Fruit fly (Drosophila melanogaster) whole organism, embryonic: ENCODE data around the gene Ten-m.

Source experiments
- BtbVII ChIP-seq: fragments of 200-800 bp; sonication (Bioruptor generic); optimal IDR thresholded peaks from 3 replicates; lab custom pipeline; 2017; ENCODE audit warnings: missing biosample characterization, mild to moderate bottlenecking, missing genetic modification characterization
- CG10654 ChIP-seq: fragments of 200-800 bp; sonication (Bioruptor generic); optimal IDR thresholded peaks from 2 replicates; lab custom pipeline; 2016; ENCODE audit warnings: missing biosample characterization, missing genetic modification characterization
- CG10959 ChIP-seq: fragments of 200-800 bp; sonication (Bioruptor generic); IDR thresholded peaks from 2 replicates; pipeline ENCODE4 v1.3.6; 2022; ENCODE audit warnings: missing biosample characterization, missing genetic modification characterization
- CG11456 ChIP-seq: fragments of 200-800 bp; sonication (Bioruptor generic); IDR thresholded peaks from 3 replicates; pipeline ENCODE4 v1.3.6; 2022; ENCODE audit warnings: missing biosample characterization, missing genetic modification characterization
- CG1233 ChIP-seq: fragments of 200-800 bp; sonication (Bioruptor generic); optimal IDR thresholded peaks from 4 replicates; lab custom pipeline; 2018; ENCODE audit warnings: missing biosample characterization, mild to moderate bottlenecking, missing genetic modification characterization
- CG14050 ChIP-seq: fragments of 200-800 bp; sonication (Bioruptor generic); IDR thresholded peaks from 3 replicates; pipeline ENCODE4 v1.3.6; 2022; ENCODE audit warnings: missing biosample characterization, missing genetic modification characterization
- CG15479 ChIP-seq: fragments of 200-800 bp; sonication (Bioruptor generic); optimal IDR thresholded peaks from 3 replicates; lab custom pipeline; 2019; ENCODE audit warnings: missing biosample characterization, mild to moderate bottlenecking, missing genetic modification characterization, moderate library complexity
- CG17612 ChIP-seq: fragments of 200-800 bp; sonication (Bioruptor generic); IDR thresholded peaks from 2 replicates; pipeline ENCODE4 v1.3.6; 2022; ENCODE audit warnings: missing biosample characterization, missing genetic modification characterization
- CG17829 ChIP-seq: fragments of 200-800 bp; optimal IDR thresholded peaks from 2 replicates; lab custom pipeline; 2019; ENCODE audit warnings: missing biosample characterization, mild to moderate bottlenecking, missing genetic modification characterization, moderate library complexity
- CG2199 ChIP-seq: fragments of 200-800 bp; sonication (Bioruptor generic); IDR thresholded peaks from 3 replicates; pipeline ENCODE4 v1.3.6; 2022; ENCODE audit warnings: missing biosample characterization, missing genetic modification characterization
- CG30403 ChIP-seq: fragments of 200-800 bp; sonication (Bioruptor generic); optimal IDR thresholded peaks from 3 replicates; lab custom pipeline; 2016; ENCODE audit warnings: missing biosample characterization, missing genetic modification characterization
- CG3065 ChIP-seq: fragments of 200-800 bp; sonication (Bioruptor generic); optimal IDR thresholded peaks from 2 replicates; lab custom pipeline; 2016; ENCODE audit warnings: missing biosample characterization, missing genetic modification characterization
- CG31365 ChIP-seq: fragments of 200-800 bp; sonication (Bioruptor generic); optimal IDR thresholded peaks from 2 replicates; lab custom pipeline; 2018; ENCODE audit warnings: missing biosample characterization, mild to moderate bottlenecking, missing genetic modification characterization
- CG4424 ChIP-seq: fragments of 200-800 bp; sonication (Bioruptor generic); optimal IDR thresholded peaks from 3 replicates; lab custom pipeline; 2016; ENCODE audit warnings: missing biosample characterization, missing genetic modification characterization
- CG5245 ChIP-seq: fragments of 200-800 bp; sonication (Bioruptor generic); optimal IDR thresholded peaks from 3 replicates; lab custom pipeline; 2016; ENCODE audit warnings: missing biosample characterization, missing genetic modification characterization
- CG6683 ChIP-seq: fragments of 200-800 bp; sonication (Bioruptor generic); optimal IDR thresholded peaks from 2 replicates; lab custom pipeline; 2017; ENCODE audit warnings: missing biosample characterization, mild to moderate bottlenecking, missing genetic modification characterization, missing genetic modification reagents
- CG6689 ChIP-seq: fragments of 200-800 bp; sonication (Bioruptor generic); IDR thresholded peaks from 2 replicates; pipeline ENCODE4 v1.3.6; 2022; ENCODE audit warnings: missing biosample characterization, missing genetic modification characterization
- CG7372 ChIP-seq: fragments of 200-800 bp; sonication (Bioruptor generic); IDR thresholded peaks from 2 replicates; pipeline ENCODE4 v1.3.6; 2022; ENCODE audit warnings: missing biosample characterization, missing genetic modification characterization
- CG7556 ChIP-seq: fragments of 200-800 bp; sonication (Bioruptor generic); optimal IDR thresholded peaks from 2 replicates; lab custom pipeline; 2017; ENCODE audit warnings: missing biosample characterization, mild to moderate bottlenecking, missing genetic modification characterization
- CG7839 ChIP-seq: fragments of 200-800 bp; sonication (Bioruptor generic); optimal IDR thresholded peaks from 3 replicates; lab custom pipeline; 2018; ENCODE audit warnings: missing biosample characterization, mild to moderate bottlenecking, missing genetic modification characterization, moderate library complexity
- CG7963 ChIP-seq: fragments of 200-800 bp; sonication (Bioruptor generic); IDR thresholded peaks from 3 replicates; pipeline ENCODE4 v1.3.6; 2022; ENCODE audit warnings: missing biosample characterization, missing genetic modification characterization; ENCODE audit not compliant: partially characterized antibody
- CG8281 ChIP-seq: fragments of 200-800 bp; sonication (Bioruptor generic); optimal IDR thresholded peaks from 2 replicates; lab custom pipeline; 2018; ENCODE audit warnings: missing biosample characterization, mild to moderate bottlenecking, missing genetic modification characterization, moderate library complexity
- Camta ChIP-seq: fragments of 200-800 bp; sonication (Bioruptor generic); optimal IDR thresholded peaks from 2 replicates; lab custom pipeline; 2016; ENCODE audit warnings: missing biosample characterization, missing genetic modification characterization
- Doc2 ChIP-seq: fragments of 200-800 bp; sonication (Bioruptor generic); IDR thresholded peaks from 2 replicates; pipeline ENCODE4 v1.3.6; 2022; ENCODE audit warnings: missing biosample characterization, missing genetic modification characterization
- HLH54F ChIP-seq: fragments of 200-800 bp; sonication (Bioruptor generic); optimal IDR thresholded peaks from 3 replicates; lab custom pipeline; 2016; ENCODE audit warnings: missing biosample characterization, missing genetic modification characterization
- Hr3 ChIP-seq: fragments of 200-800 bp; sonication (Bioruptor generic); optimal IDR thresholded peaks from 3 replicates; lab custom pipeline; 2016; ENCODE audit warnings: missing biosample characterization, missing genetic modification characterization
- Hr39 ChIP-seq: fragments of >200 bp; optimal IDR thresholded peaks from 2 replicates; lab custom pipeline; 2017
- Jarid2 ChIP-seq: fragments of 200-800 bp; sonication (Bioruptor generic); optimal IDR thresholded peaks from 3 replicates; lab custom pipeline; 2017; ENCODE audit warnings: mild to moderate bottlenecking, missing biosample characterization, missing genetic modification reagents, missing genetic modification characterization
- Max ChIP-seq: fragments of 200-800 bp; sonication (Bioruptor generic); optimal IDR thresholded peaks from 2 replicates; lab custom pipeline; 2016; ENCODE audit warnings: missing biosample characterization, mild to moderate bottlenecking, missing genetic modification characterization
- Nf-YB ChIP-seq: fragments of 200-800 bp; sonication (Bioruptor generic); optimal IDR thresholded peaks from 3 replicates; lab custom pipeline; 2019; ENCODE audit warnings: missing biosample characterization, mild to moderate bottlenecking, missing genetic modification characterization, moderate library complexity
- Oaz ChIP-seq: fragments of 200-800 bp; sonication (Bioruptor generic); IDR thresholded peaks from 2 replicates; pipeline ENCODE4 v1.3.6; 2022; ENCODE audit warnings: missing biosample characterization, missing genetic modification characterization
- Pdp1 ChIP-seq, 2 experiments: fragments of 200-800 bp; sonication (Bioruptor generic); optimal IDR thresholded peaks; 3 replicates each; lab custom pipeline; 2016; ENCODE audit warnings: missing biosample characterization in 2 of 2, missing genetic modification characterization in 2 of 2, mild to moderate bottlenecking in 1 of 2, moderate library complexity in 1 of 2
- Sry-β ChIP-seq: fragments of 200-800 bp; sonication (Bioruptor generic); optimal IDR thresholded peaks from 2 replicates; lab custom pipeline; 2018; ENCODE audit warnings: missing biosample characterization, mild to moderate bottlenecking, missing genetic modification characterization, moderate library complexity
- Tbp ChIP-seq: fragments of >200 bp; optimal IDR thresholded peaks from 2 replicates; lab custom pipeline; 2018; ENCODE audit warnings: missing biosample characterization, missing genetic modification characterization
- Usf ChIP-seq: fragments of 200-800 bp; sonication (Bioruptor generic); optimal IDR thresholded peaks from 2 replicates; lab custom pipeline; 2017; ENCODE audit warnings: missing genotype, missing biosample characterization, missing genetic modification characterization
- al ChIP-seq: fragments of 200-800 bp; sonication (Bioruptor generic); IDR thresholded peaks from 2 replicates; pipeline ENCODE4 v1.3.6; 2022; ENCODE audit warnings: missing biosample characterization, missing genetic modification characterization
- btn ChIP-seq: fragments of 200-800 bp; sonication (Bioruptor generic); optimal IDR thresholded peaks from 2 replicates; lab custom pipeline; 2016; ENCODE audit warnings: missing biosample characterization, missing genetic modification characterization
- fd102C ChIP-seq: fragments of 200-800 bp; sonication (Bioruptor generic); optimal IDR thresholded peaks from 2 replicates; lab custom pipeline; 2018; ENCODE audit warnings: missing biosample characterization, mild to moderate bottlenecking, missing genetic modification characterization, moderate library complexity
- jigr1 ChIP-seq: fragments of 200-800 bp; sonication (Bioruptor generic); IDR thresholded peaks from 3 replicates; pipeline ENCODE4 v1.3.6; 2022; ENCODE audit warnings: missing biosample characterization, missing genetic modification characterization
- kay ChIP-seq: fragments of 200-800 bp; sonication (Bioruptor generic); optimal IDR thresholded peaks from 2 replicates; lab custom pipeline; 2016; ENCODE audit warnings: missing biosample characterization, missing genetic modification characterization
- lbe ChIP-seq: fragments of 200-800 bp; sonication (Bioruptor generic); optimal IDR thresholded peaks from 2 replicates; lab custom pipeline; 2016; ENCODE audit warnings: missing biosample characterization, mild to moderate bottlenecking, missing genetic modification characterization
- lola ChIP-seq, 3 experiments: fragments of >200 bp in 2 of 3; fragments of 200-800 bp in 1 of 3; sonication (Bioruptor generic) in 1 of 3; optimal IDR thresholded peaks; 2 replicates each; lab custom pipeline; 2017 to 2019; ENCODE audit warnings: missing biosample characterization in 3 of 3, missing genetic modification characterization in 3 of 3, mild to moderate bottlenecking in 1 of 3, moderate library complexity in 1 of 3
- mirr ChIP-seq: fragments of 200-800 bp; sonication (Bioruptor generic); optimal IDR thresholded peaks from 3 replicates; lab custom pipeline; 2018; ENCODE audit warnings: missing biosample characterization, mild to moderate bottlenecking, missing genetic modification characterization
- nau ChIP-seq: fragments of 200-800 bp; sonication (Bioruptor generic); optimal IDR thresholded peaks from 3 replicates; lab custom pipeline; 2017; ENCODE audit warnings: missing biosample characterization, mild to moderate bottlenecking, missing genetic modification characterization, missing genetic modification reagents
- nom ChIP-seq: fragments of 200-800 bp; sonication (Bioruptor generic); optimal IDR thresholded peaks from 2 replicates; lab custom pipeline; 2017; ENCODE audit warnings: missing biosample characterization, missing genetic modification characterization, mild to moderate bottlenecking, moderate library complexity, missing genetic modification reagents
- row ChIP-seq: fragments of 200-800 bp; sonication (Bioruptor generic); IDR thresholded peaks from 3 replicates; pipeline ENCODE4 v1.3.6; 2022; ENCODE audit warnings: missing biosample characterization, missing genetic modification characterization
- schlank ChIP-seq: fragments of 200-800 bp; sonication (Bioruptor generic); optimal IDR thresholded peaks from 2 replicates; lab custom pipeline; 2018; ENCODE audit warnings: missing biosample characterization, mild to moderate bottlenecking, missing genetic modification characterization
- sna ChIP-seq: fragments of 200-800 bp; sonication (Bioruptor generic); IDR thresholded peaks from 2 replicates; pipeline ENCODE4 v1.3.6; 2022; ENCODE audit warnings: missing biosample characterization, missing genetic modification characterization; ENCODE audit not compliant: partially characterized antibody
- stc ChIP-seq: fragments of 200-800 bp; sonication (Bioruptor generic); IDR thresholded peaks from 2 replicates; pipeline ENCODE4 v1.3.6; 2022; ENCODE audit warnings: missing biosample characterization, missing genetic modification characterization
- tll ChIP-seq, 2 experiments: fragments of 200-800 bp in 1 of 2; fragments of >200 bp in 1 of 2; sonication (Bioruptor generic) in 1 of 2; optimal IDR thresholded peaks; 2 replicates each; lab custom pipeline; 2017 to 2019; ENCODE audit warnings: missing biosample characterization in 2 of 2, missing genetic modification characterization in 2 of 2, mild to moderate bottlenecking in 1 of 2, moderate library complexity in 1 of 2
- twi ChIP-seq: fragments of 200-800 bp; optimal IDR thresholded peaks from 2 replicates; lab custom pipeline; 2019; ENCODE audit warnings: missing biosample characterization, mild to moderate bottlenecking, missing genetic modification characterization, moderate library complexity

Ten-m gene

dm6 chr3L:22276614-22277013 is 131.0 kb downstream of the Ten-m start (continued):
- no peak for TF ChIP-seq lbe (GFP tag; lab: Kevin White, UChicago)
- TF ChIP-seq CG3065 (GFP tag; lab: Kevin White, UChicago): no peak
- no peak for TF ChIP-seq lola (GFP tag; optimal IDR thresholded peaks at IDR 0.05; lab: Kevin White, UChicago)
- TF ChIP-seq Sry-β (GFP tag; lab: Kevin White, UChicago): no peak
- TF ChIP-seq Usf (GFP tag; lab: Kevin White, UChicago): no peak
- TF ChIP-seq CG11456 (GFP tag; lab: Robert Waterston, UW): 0 out of 3 replicates have a peak, but pooled peaks have one; percentile 10
- no peak for TF ChIP-seq kay
- no peak for TF ChIP-seq Hr39 (lab: Kevin White, UChicago)
- TF ChIP-seq CG5245: no peak
- TF ChIP-seq al: peak; percentile 71
- no peak for TF ChIP-seq tll (GFP tag; optimal IDR thresholded peaks at IDR 0.05; lab: Kevin White, UChicago)
- peak; percentile 37; the same call in 1 of the 2 replicates for TF ChIP-seq CG6689 (GFP tag; lab: Robert Waterston, UW)
- TF ChIP-seq HLH54F (GFP tag; lab: Kevin White, UChicago): peak; percentile 29
- TF ChIP-seq nau: no peak
- no peak for TF ChIP-seq twi (tag; lab: Kevin White, UChicago)
- no peak for TF ChIP-seq CG17829 (tag; lab: Kevin White, UChicago)
- no peak for TF ChIP-seq CG1233 (GFP tag; lab: Kevin White, UChicago)
- TF ChIP-seq stc: peak; percentile 57; the same call in 1 of the 2 replicates
- no peak for TF ChIP-seq CG2199
- no peak for TF ChIP-seq CG7963 (GFP tag; lab: Robert Waterston, UW)
- TF ChIP-seq Max (GFP tag; lab: Kevin White, UChicago): no peak
- no peak for TF ChIP-seq CG6683 (GFP tag; lab: Kevin White, UChicago)
- TF ChIP-seq jigr1 (GFP tag; lab: Robert Waterston, UW): no peak
- TF ChIP-seq CG15479: no peak
- TF ChIP-seq CG7372 (GFP tag; lab: Robert Waterston, UW): peak; percentile 17; the same call in 1 of the 2 replicates
- TF ChIP-seq CG14050 (GFP tag; lab: Robert Waterston, UW): peak; percentile 23; the same call in 1 of the 3 replicates
- no peak for TF ChIP-seq CG30403
- no peak for TF ChIP-seq btn (GFP tag; lab: Kevin White, UChicago)
- no peak for TF ChIP-seq CG8281 (tag; lab: Kevin White, UChicago)
- peak; percentile 27 for TF ChIP-seq CG7839
- no peak for TF ChIP-seq Nf-YB (GFP tag; lab: Kevin White, UChicago)
- no peak for TF ChIP-seq Oaz
- no peak for TF ChIP-seq fd102C (GFP tag; lab: Kevin White, UChicago)
- no peak for TF ChIP-seq Hr3 (GFP tag; lab: Kevin White, UChicago)
- no peak for TF ChIP-seq CG10959 (GFP tag; lab: Robert Waterston, UW)
- no peak for TF ChIP-seq CG31365 (tag; lab: Kevin White, UChicago)
- no peak for TF ChIP-seq Camta (GFP tag; lab: Kevin White, UChicago)
- no peak for TF ChIP-seq Doc2
- no peak for TF ChIP-seq CG10654 (GFP tag; lab: Kevin White, UChicago)
- TF ChIP-seq BtbVII (GFP tag; lab: Kevin White, UChicago): no peak
- TF ChIP-seq mirr (GFP tag; lab: Kevin White, UChicago): no peak
- no peak for TF ChIP-seq CG7556 (GFP tag; lab: Kevin White, UChicago)
- no peak for TF ChIP-seq Pdp1 (GFP tag; optimal IDR thresholded peaks at IDR 0.05; lab: Kevin White, UChicago)
- no peak; the same call in 2 of the 3 replicates for TF ChIP-seq row (GFP tag; lab: Robert Waterston, UW)
- peak; percentile 13 for TF ChIP-seq CG4424 (GFP tag; lab: Kevin White, UChicago)
- TF ChIP-seq nom: no peak
- no peak for TF ChIP-seq Tbp (GFP tag; lab: Kevin White, UChicago)
- TF ChIP-seq CG17612 (GFP tag; lab: Robert Waterston, UW): peak; percentile 39; the same call in 1 of the 2 replicates
- no peak for TF ChIP-seq schlank (tag; lab: Kevin White, UChicago)
- no peak for TF ChIP-seq sna
- TF ChIP-seq Jarid2: no peak
